Fruit fly (Drosophila melanogaster) whole organism, embryonic: Measurements from ENCODE around the gene Etl1.

ENCODE experiments used
- CG10366 ChIP-seq: fragments of 200-800 bp; sonication (Bioruptor generic); IDR thresholded peaks from 2 replicates; pipeline ENCODE4 v1.3.6; 2022; ENCODE audit warnings: missing biosample characterization, missing genetic modification characterization
- CG11085 ChIP-seq: fragments of 200-800 bp; sonication (Bioruptor generic); IDR thresholded peaks from 2 replicates; pipeline ENCODE4 v1.3.6; 2022; ENCODE audit warnings: missing biosample characterization, missing genetic modification characterization
- CG11093 ChIP-seq: fragments of 200-800 bp; sonication (Bioruptor generic); IDR thresholded peaks from 3 replicates; pipeline ENCODE4 v1.3.6; 2022; ENCODE audit warnings: missing biosample characterization, missing genetic modification characterization
- CG11247 ChIP-seq: fragments of 200-800 bp; sonication (Bioruptor generic); IDR thresholded peaks from 2 replicates; pipeline ENCODE4 v1.3.6; 2022; ENCODE audit warnings: missing biosample characterization, missing genetic modification characterization
- CG11504 ChIP-seq: fragments of 200-800 bp; sonication (Bioruptor generic); optimal IDR thresholded peaks from 3 replicates; lab custom pipeline; 2019; ENCODE audit warnings: missing biosample characterization, mild to moderate bottlenecking, missing genetic modification characterization, moderate library complexity
- CG12391 ChIP-seq: fragments of 200-800 bp; sonication (Bioruptor generic); optimal IDR thresholded peaks from 3 replicates; lab custom pipeline; 2018; ENCODE audit warnings: missing biosample characterization, mild to moderate bottlenecking, missing genetic modification characterization, moderate library complexity
- CG12769 ChIP-seq: fragments of 200-800 bp; sonication (Bioruptor generic); optimal IDR thresholded peaks from 2 replicates; lab custom pipeline; 2019; ENCODE audit warnings: missing biosample characterization, mild to moderate bottlenecking, missing genetic modification characterization, moderate library complexity
- CG14710 ChIP-seq: fragments of 200-800 bp; sonication (Bioruptor generic); optimal IDR thresholded peaks from 3 replicates; lab custom pipeline; 2019; ENCODE audit warnings: missing biosample characterization, mild to moderate bottlenecking, missing genetic modification characterization, moderate library complexity
- CG15696 ChIP-seq: fragments of 200-800 bp; sonication (Bioruptor generic); optimal IDR thresholded peaks from 2 replicates; lab custom pipeline; 2019; ENCODE audit warnings: missing biosample characterization, mild to moderate bottlenecking, missing genetic modification characterization, moderate library complexity
- CG2116 ChIP-seq: fragments of 200-800 bp; sonication (Bioruptor generic); optimal IDR thresholded peaks from 3 replicates; lab custom pipeline; 2018; ENCODE audit warnings: missing biosample characterization, mild to moderate bottlenecking, missing genetic modification characterization
- CG2712 ChIP-seq: fragments of 200-800 bp; optimal IDR thresholded peaks from 3 replicates; lab custom pipeline; 2019; ENCODE audit warnings: missing biosample characterization, mild to moderate bottlenecking, missing genetic modification characterization, moderate library complexity
- CG31224 ChIP-seq: fragments of 200-800 bp; sonication (Bioruptor generic); IDR thresholded peaks from 2 replicates; pipeline ENCODE4 v1.3.6; 2022; ENCODE audit warnings: missing biosample characterization, missing genetic modification characterization
- CG31365 ChIP-seq: fragments of 200-800 bp; sonication (Bioruptor generic); optimal IDR thresholded peaks from 2 replicates; lab custom pipeline; 2018; ENCODE audit warnings: missing biosample characterization, mild to moderate bottlenecking, missing genetic modification characterization
- CG31441 ChIP-seq: fragments of 200-800 bp; sonication (Bioruptor generic); IDR thresholded peaks from 2 replicates; pipeline ENCODE4 v1.3.6; 2022; ENCODE audit warnings: missing biosample characterization, missing genetic modification characterization
- CG32767 ChIP-seq: fragments of 200-800 bp; sonication (Bioruptor generic); IDR thresholded peaks from 2 replicates; pipeline ENCODE4 v1.3.6; 2022; ENCODE audit warnings: missing biosample characterization, missing genetic modification characterization
- CG3847 ChIP-seq: fragments of 200-800 bp; sonication (Bioruptor generic); IDR thresholded peaks from 2 replicates; pipeline ENCODE4 v1.3.6; 2022; ENCODE audit warnings: missing biosample characterization, missing genetic modification characterization
- CG3995 ChIP-seq: fragments of 200-800 bp; sonication (Bioruptor generic); optimal IDR thresholded peaks from 3 replicates; lab custom pipeline; 2016; ENCODE audit warnings: missing biosample characterization, missing genetic modification characterization
- CG6175 ChIP-seq: fragments of 200-800 bp; sonication (Bioruptor generic); IDR thresholded peaks from 3 replicates; pipeline ENCODE4 v1.3.6; 2022; ENCODE audit warnings: missing biosample characterization, missing genetic modification characterization
- CG6272 ChIP-seq: fragments of 200-800 bp; sonication (Bioruptor generic); IDR thresholded peaks from 2 replicates; pipeline ENCODE4 v1.3.6; 2022; ENCODE audit warnings: missing biosample characterization, missing genetic modification characterization
- CG8478 ChIP-seq: fragments of >200 bp; optimal IDR thresholded peaks from 2 replicates; lab custom pipeline; 2018
- CG9727 ChIP-seq: fragments of 200-800 bp; sonication (Bioruptor generic); optimal IDR thresholded peaks from 3 replicates; lab custom pipeline; 2017; ENCODE audit warnings: missing biosample characterization, mild to moderate bottlenecking, missing genetic modification characterization
- CG9797 ChIP-seq: fragments of 200-800 bp; sonication (Bioruptor generic); optimal IDR thresholded peaks from 3 replicates; lab custom pipeline; 2018; ENCODE audit warnings: missing biosample characterization, mild to moderate bottlenecking, missing genetic modification characterization
- CG9876 ChIP-seq: fragments of 200-800 bp; sonication (Bioruptor generic); optimal IDR thresholded peaks from 2 replicates; lab custom pipeline; 2016; ENCODE audit warnings: missing biosample characterization, missing genetic modification characterization
- CHES-1-like ChIP-seq: fragments of 200-800 bp; sonication (Bioruptor generic); optimal IDR thresholded peaks from 2 replicates; lab custom pipeline; 2016; ENCODE audit warnings: missing biosample characterization, missing genetic modification characterization
- Deaf1 ChIP-seq: fragments of 200-800 bp; optimal IDR thresholded peaks from 3 replicates; lab custom pipeline; 2019; ENCODE audit warnings: missing biosample characterization, mild to moderate bottlenecking, missing genetic modification characterization, moderate library complexity
- Dip3 ChIP-seq: fragments of 200-800 bp; sonication (Bioruptor generic); optimal IDR thresholded peaks from 3 replicates; lab custom pipeline; 2016; ENCODE audit warnings: missing biosample characterization, missing genetic modification characterization
- Fer2 ChIP-seq: fragments of 200-800 bp; sonication (Bioruptor generic); optimal IDR thresholded peaks from 2 replicates; lab custom pipeline; 2018; ENCODE audit warnings: missing biosample characterization, mild to moderate bottlenecking, missing genetic modification characterization, moderate library complexity
- H15 ChIP-seq: fragments of 200-800 bp; sonication (Bioruptor generic); IDR thresholded peaks from 3 replicates; pipeline ENCODE4 v1.3.6; 2022; ENCODE audit warnings: missing biosample characterization, missing genetic modification characterization
- Hmx ChIP-seq: fragments of 200-800 bp; sonication (Bioruptor generic); optimal IDR thresholded peaks from 2 replicates; lab custom pipeline; 2016; ENCODE audit warnings: missing biosample characterization, missing genetic modification characterization
- Lhr ChIP-seq: fragments of 200-800 bp; sonication (Bioruptor generic); optimal IDR thresholded peaks from 3 replicates; lab custom pipeline; 2017; ENCODE audit warnings: mild to moderate bottlenecking, missing biosample characterization, missing genetic modification reagents, missing genetic modification characterization
- Lim3 ChIP-seq: fragments of 200-800 bp; sonication (Bioruptor generic); IDR thresholded peaks from 2 replicates; pipeline ENCODE4 v1.3.6; 2022; ENCODE audit warnings: missing biosample characterization, missing genetic modification characterization
- Lpt ChIP-seq: fragments of >200 bp; optimal IDR thresholded peaks from 2 replicates; lab custom pipeline; 2018; ENCODE audit warnings: missing biosample characterization, missing genetic modification characterization
- Meics ChIP-seq: fragments of 200-800 bp; sonication (Bioruptor generic); optimal IDR thresholded peaks from 2 replicates; lab custom pipeline; 2017; ENCODE audit warnings: missing biosample characterization, mild to moderate bottlenecking, missing genetic modification characterization
- Neu2 ChIP-seq: fragments of 200-800 bp; sonication (Bioruptor generic); optimal IDR thresholded peaks from 3 replicates; lab custom pipeline; 2016; ENCODE audit warnings: missing biosample characterization, missing genetic modification characterization, borderline replicate concordance
- Rfx ChIP-seq: fragments of 200-800 bp; sonication (Bioruptor generic); IDR thresholded peaks from 2 replicates; pipeline ENCODE4 v1.3.6; 2022; ENCODE audit warnings: missing biosample characterization, missing genetic modification characterization
- Side ChIP-seq: fragments of 200-800 bp; sonication (Bioruptor generic); optimal IDR thresholded peaks from 2 replicates; lab custom pipeline; 2016; ENCODE audit warnings: missing biosample characterization, missing genetic modification characterization
- caup ChIP-seq: fragments of 200-800 bp; sonication (Bioruptor generic); optimal IDR thresholded peaks from 3 replicates; lab custom pipeline; 2017; ENCODE audit warnings: missing biosample characterization, mild to moderate bottlenecking, missing genetic modification characterization, moderate library complexity; ENCODE audit not compliant: severe bottlenecking
- ci ChIP-seq: fragments of 200-800 bp; sonication (Bioruptor generic); IDR thresholded peaks from 3 replicates; pipeline ENCODE4 v1.3.6; 2022; ENCODE audit warnings: missing biosample characterization, missing genetic modification characterization
- dmrt11E ChIP-seq: fragments of 200-800 bp; sonication (Bioruptor generic); optimal IDR thresholded peaks from 3 replicates; lab custom pipeline; 2018; ENCODE audit warnings: missing biosample characterization, mild to moderate bottlenecking, missing genetic modification characterization, moderate library complexity
- gsb-n ChIP-seq: fragments of 200-800 bp; sonication (Bioruptor generic); optimal IDR thresholded peaks from 3 replicates; lab custom pipeline; 2018; ENCODE audit warnings: missing biosample characterization, mild to moderate bottlenecking, missing genetic modification characterization
- her ChIP-seq: fragments of 200-800 bp; sonication (Bioruptor generic); optimal IDR thresholded peaks from 2 replicates; lab custom pipeline; 2016; ENCODE audit warnings: missing biosample characterization, missing genetic modification characterization
- insv ChIP-seq, 2 experiments: fragments of 200-800 bp; sonication (Bioruptor generic); optimal IDR thresholded peaks; 3 replicates each; lab custom pipeline; 2016 to 2018; ENCODE audit warnings: missing biosample characterization in 2 of 2, missing genetic modification characterization in 2 of 2
- lab ChIP-seq: fragments of 200-800 bp; sonication (Bioruptor generic); optimal IDR thresholded peaks from 3 replicates; lab custom pipeline; 2017; ENCODE audit warnings: missing biosample characterization, missing genetic modification characterization, mild to moderate bottlenecking, moderate library complexity, missing genetic modification reagents
- luna ChIP-seq: fragments of 200-800 bp; sonication (Bioruptor generic); optimal IDR thresholded peaks from 2 replicates; lab custom pipeline; 2016; ENCODE audit warnings: missing biosample characterization, missing genetic modification characterization
- pfk ChIP-seq: fragments of 200-800 bp; sonication (Bioruptor generic); optimal IDR thresholded peaks from 2 replicates; lab custom pipeline; 2018; ENCODE audit warnings: missing biosample characterization, mild to moderate bottlenecking, missing genetic modification characterization, moderate library complexity
- pzg ChIP-seq: fragments of 200-800 bp; sonication (Bioruptor generic); optimal IDR thresholded peaks from 3 replicates; lab custom pipeline; 2018; ENCODE audit warnings: missing biosample characterization, mild to moderate bottlenecking, missing genetic modification characterization, moderate library complexity
- ro ChIP-seq: fragments of 200-800 bp; sonication (Bioruptor generic); IDR thresholded peaks from 2 replicates; pipeline ENCODE4 v1.3.6; 2022; ENCODE audit warnings: missing biosample characterization, missing genetic modification characterization
- sens-2 ChIP-seq: fragments of 200-800 bp; sonication (Bioruptor generic); IDR thresholded peaks from 2 replicates; pipeline ENCODE4 v1.3.6; 2022; ENCODE audit warnings: missing biosample characterization, missing genetic modification characterization
- slou ChIP-seq: fragments of 200-800 bp; sonication (Bioruptor generic); optimal IDR thresholded peaks from 3 replicates; lab custom pipeline; 2016; ENCODE audit warnings: missing biosample characterization, missing genetic modification characterization
- stwl ChIP-seq: fragments of 200-800 bp; sonication (Bioruptor generic); optimal IDR thresholded peaks from 3 replicates; lab custom pipeline; 2018; ENCODE audit warnings: missing biosample characterization, mild to moderate bottlenecking, missing genetic modification characterization, moderate library complexity
- twi ChIP-seq: fragments of 200-800 bp; optimal IDR thresholded peaks from 2 replicates; lab custom pipeline; 2019; ENCODE audit warnings: missing biosample characterization, mild to moderate bottlenecking, missing genetic modification characterization, moderate library complexity
- zf30C ChIP-seq: fragments of 200-800 bp; sonication (Bioruptor generic); optimal IDR thresholded peaks from 3 replicates; lab custom pipeline; 2018; ENCODE audit warnings: missing biosample characterization, mild to moderate bottlenecking, missing genetic modification characterization

The Etl1 gene

DNA sequence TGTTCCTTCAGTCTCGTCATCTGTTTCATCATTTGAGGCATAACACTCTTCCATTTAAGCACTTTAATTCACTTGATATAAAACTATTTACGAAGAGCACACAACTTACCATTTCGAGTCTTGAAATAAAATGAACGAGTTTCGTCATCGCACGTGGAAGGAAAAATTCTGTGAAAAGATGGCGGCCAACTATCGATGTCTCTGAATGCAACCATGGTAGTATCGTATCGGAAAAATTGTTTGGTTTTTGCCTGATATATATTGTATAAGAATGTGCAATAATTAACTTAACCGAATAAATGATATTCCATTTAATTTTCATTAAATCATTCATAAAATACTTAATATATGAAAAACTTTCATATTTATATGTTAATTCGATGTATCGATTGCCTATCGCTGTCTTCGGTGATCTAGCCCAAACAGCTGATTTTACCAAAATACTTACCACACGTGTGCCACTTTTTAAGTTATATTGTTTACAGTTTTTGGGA lies 17.5 kb downstream of the Etl1 start, which contains the start of gene Bka (continued):
- TF ChIP-seq CG6175 (GFP tag; lab: Robert Waterston, UW) (no peak), pfk (peak; percentile 26), H15 (GFP tag; lab: Robert Waterston, UW) (no peak), Side (GFP tag; lab: Kevin White, UChicago) (no peak), Lpt (no peak), CG3995 (GFP tag; lab: Kevin White, UChicago) (peak; percentile 67), CG11247 (GFP tag; lab: Robert Waterston, UW) (no peak), insv (GFP tag; optimal IDR thresholded peaks at IDR 0.05; lab: Kevin White, UChicago) (peak in 1 of 2 experiments; percentile 50), CG14710 (tag; lab: Kevin White, UChicago) (peak; percentile 91), sens-2 (GFP tag; lab: Robert Waterston, UW) (no peak), Neu2 (GFP tag; lab: Kevin White, UChicago) (no peak), gsb-n (tag; lab: Kevin White, UChicago) (peak; percentile 66), CG31365 (tag; lab: Kevin White, UChicago) (no peak), Fer2 (tag; lab: Kevin White, UChicago) (no peak), CG12769 (tag; lab: Kevin White, UChicago) (peak; percentile 55), Lim3 (GFP tag; lab: Robert Waterston, UW) (no peak), pzg (GFP tag; lab: Kevin White, UChicago) (peak; percentile 83), CG3847 (GFP tag; lab: Robert Waterston, UW) (no peak; the same call in 1 of the 2 replicates), zf30C (no peak), caup (peak; percentile 79), CHES-1-like (GFP tag; lab: Kevin White, UChicago) (no peak), CG10366 (GFP tag; lab: Robert Waterston, UW) (no peak), dmrt11E (tag; lab: Kevin White, UChicago) (peak; percentile 58), Lhr (peak; percentile 70), CG9797 (GFP tag; lab: Kevin White, UChicago) (peak; percentile 57), CG11085 (no peak), CG9727 (GFP tag; lab: Kevin White, UChicago) (peak; percentile 77), CG2712 (tag; lab: Kevin White, UChicago) (peak; percentile 71), CG6272 (GFP tag; lab: Robert Waterston, UW) (no peak; the same call in 1 of the 2 replicates), stwl (peak; percentile 71), CG2116 (peak; percentile 99), CG32767 (GFP tag; lab: Robert Waterston, UW) (no peak), lab (GFP tag; lab: Kevin White, UChicago) (peak; percentile 72), Rfx (peak; percentile 41), ci (GFP tag; lab: Robert Waterston, UW) (peak; percentile 76), Meics (GFP tag; lab: Kevin White, UChicago) (peak; percentile 69), twi (peak; percentile 71), Dip3 (GFP tag; lab: Kevin White, UChicago) (no peak), luna (no peak), ro (GFP tag; lab: Robert Waterston, UW) (no peak), Deaf1 (tag; lab: Kevin White, UChicago) (peak; percentile 66), CG11093 (GFP tag; lab: Robert Waterston, UW) (no peak), CG8478 (lab: Kevin White, UChicago) (no peak), CG31441 (GFP tag; lab: Robert Waterston, UW) (peak; percentile 62), her (GFP tag; lab: Kevin White, UChicago) (peak; percentile 40), Hmx (GFP tag; lab: Kevin White, UChicago) (no peak), CG15696 (tag; lab: Kevin White, UChicago) (peak; percentile 25), CG31224 (GFP tag; lab: Robert Waterston, UW) (0 out of 2 replicates have a peak, but pooled peaks have one; percentile 9), CG12391 (tag; lab: Kevin White, UChicago) (peak; percentile 78), slou (GFP tag; lab: Kevin White, UChicago) (no peak), CG11504 (tag; lab: Kevin White, UChicago) (no peak), CG9876 (GFP tag; lab: Kevin White, UChicago) (no peak)
